Fruit fly (Drosophila melanogaster) whole organism, embryonic: ENCODE results near the gene gNacalpha.

Experiments
- B-H2 ChIP-seq: fragments of 200-800 bp; sonication (Bioruptor generic); optimal IDR thresholded peaks from 2 replicates; lab custom pipeline; 2018; ENCODE audit warnings: missing biosample characterization, mild to moderate bottlenecking, missing genetic modification characterization
- Bgb ChIP-seq: fragments of 200-800 bp; sonication (Bioruptor generic); IDR thresholded peaks from 2 replicates; pipeline ENCODE4 v1.3.6; 2022; ENCODE audit warnings: missing biosample characterization, missing genetic modification characterization; ENCODE audit not compliant: partially characterized antibody
- CG11398 ChIP-seq: fragments of 200-800 bp; sonication (Bioruptor generic); optimal IDR thresholded peaks from 2 replicates; lab custom pipeline; 2016; ENCODE audit warnings: missing biosample characterization, missing genetic modification characterization
- CG11504 ChIP-seq: fragments of 200-800 bp; sonication (Bioruptor generic); optimal IDR thresholded peaks from 3 replicates; lab custom pipeline; 2019; ENCODE audit warnings: missing biosample characterization, mild to moderate bottlenecking, missing genetic modification characterization, moderate library complexity
- CG12769 ChIP-seq: fragments of 200-800 bp; sonication (Bioruptor generic); optimal IDR thresholded peaks from 2 replicates; lab custom pipeline; 2019; ENCODE audit warnings: missing biosample characterization, mild to moderate bottlenecking, missing genetic modification characterization, moderate library complexity
- CG13624 ChIP-seq: fragments of 200-800 bp; sonication (Bioruptor generic); optimal IDR thresholded peaks from 2 replicates; lab custom pipeline; 2016; ENCODE audit warnings: missing biosample characterization, missing genetic modification characterization
- CG13775 ChIP-seq: fragments of 200-800 bp; sonication (Bioruptor generic); optimal IDR thresholded peaks from 3 replicates; lab custom pipeline; 2017; ENCODE audit warnings: missing biosample characterization, mild to moderate bottlenecking, missing genetic modification characterization
- CG14860 ChIP-seq: fragments of 200-800 bp; sonication (Bioruptor generic); IDR thresholded peaks from 3 replicates; pipeline ENCODE4 v1.3.6; 2022; ENCODE audit warnings: missing biosample characterization, missing genetic modification characterization; ENCODE audit not compliant: partially characterized antibody
- CG1529 ChIP-seq: fragments of 200-800 bp; sonication (Bioruptor generic); optimal IDR thresholded peaks from 3 replicates; lab custom pipeline; 2018; ENCODE audit warnings: missing biosample characterization, missing genetic modification characterization
- CG17385 ChIP-seq: fragments of 200-800 bp; sonication (Bioruptor generic); optimal IDR thresholded peaks from 3 replicates; lab custom pipeline; 2018; ENCODE audit warnings: missing biosample characterization, mild to moderate bottlenecking, missing genetic modification characterization
- CG17612 ChIP-seq: fragments of 200-800 bp; sonication (Bioruptor generic); IDR thresholded peaks from 2 replicates; pipeline ENCODE4 v1.3.6; 2022; ENCODE audit warnings: missing biosample characterization, missing genetic modification characterization
- CG18619 ChIP-seq: fragments of 200-800 bp; sonication (Bioruptor generic); optimal IDR thresholded peaks from 3 replicates; lab custom pipeline; 2017; ENCODE audit warnings: missing biosample characterization, mild to moderate bottlenecking, missing genetic modification characterization
- CG2199 ChIP-seq: fragments of 200-800 bp; sonication (Bioruptor generic); IDR thresholded peaks from 3 replicates; pipeline ENCODE4 v1.3.6; 2022; ENCODE audit warnings: missing biosample characterization, missing genetic modification characterization
- CG2889 ChIP-seq: fragments of 200-800 bp; sonication (Bioruptor generic); IDR thresholded peaks from 3 replicates; pipeline ENCODE4 v1.3.6; 2022; ENCODE audit warnings: missing biosample characterization, missing genetic modification characterization
- CG31224 ChIP-seq: fragments of 200-800 bp; sonication (Bioruptor generic); IDR thresholded peaks from 2 replicates; pipeline ENCODE4 v1.3.6; 2022; ENCODE audit warnings: missing biosample characterization, missing genetic modification characterization
- CG34422 ChIP-seq: fragments of 200-800 bp; sonication (Bioruptor generic); IDR thresholded peaks from 3 replicates; pipeline ENCODE4 v1.3.6; 2022; ENCODE audit warnings: missing biosample characterization, missing genetic modification characterization
- CG4360 ChIP-seq: fragments of 200-800 bp; sonication (Bioruptor generic); IDR thresholded peaks from 2 replicates; pipeline ENCODE4 v1.3.6; 2022; ENCODE audit warnings: missing biosample characterization, missing genetic modification characterization
- CG7786 ChIP-seq: fragments of 200-800 bp; sonication (Bioruptor generic); optimal IDR thresholded peaks from 2 replicates; lab custom pipeline; 2016; ENCODE audit warnings: missing biosample characterization, missing genetic modification characterization
- CG8290 ChIP-seq, 3 experiments: fragments of 200-800 bp; sonication (Bioruptor generic); optimal IDR thresholded peaks; 2 replicates each; lab custom pipeline; 2016 to 2019; ENCODE audit warnings: missing biosample characterization in 3 of 3, missing genetic modification characterization in 3 of 3, mild to moderate bottlenecking in 2 of 3, moderate library complexity in 1 of 3
- CG9876 ChIP-seq: fragments of 200-800 bp; sonication (Bioruptor generic); optimal IDR thresholded peaks from 2 replicates; lab custom pipeline; 2016; ENCODE audit warnings: missing biosample characterization, missing genetic modification characterization
- D ChIP-seq, 2 experiments: fragments of 200-800 bp in 1 of 2; fragments of >200 bp in 1 of 2; sonication (Bioruptor generic) in 1 of 2; optimal IDR thresholded peaks; 2 replicates in 1 of 2; 3 replicates in 1 of 2; lab custom pipeline; 2017; ENCODE audit warnings: mild to moderate bottlenecking in 1 of 2, missing biosample characterization in 1 of 2, missing genetic modification characterization in 1 of 2, missing genetic modification reagents in 1 of 2
- Dad ChIP-seq: fragments of 200-800 bp; sonication (Bioruptor generic); optimal IDR thresholded peaks from 3 replicates; lab custom pipeline; 2016; ENCODE audit warnings: missing biosample characterization, missing genetic modification characterization
- Deaf1 ChIP-seq: fragments of 200-800 bp; optimal IDR thresholded peaks from 3 replicates; lab custom pipeline; 2019; ENCODE audit warnings: missing biosample characterization, mild to moderate bottlenecking, missing genetic modification characterization, moderate library complexity
- Ets65A ChIP-seq: fragments of 200-800 bp; sonication (Bioruptor generic); peaks from one replicate; lab custom pipeline; 2016; ENCODE audit warnings: missing biosample characterization, missing genetic modification characterization
- HLH3B ChIP-seq: fragments of 200-800 bp; sonication (Bioruptor generic); IDR thresholded peaks from 2 replicates; pipeline ENCODE4 v1.3.6; 2022; ENCODE audit warnings: missing biosample characterization, missing genetic modification characterization
- Hmr ChIP-seq: fragments of 200-800 bp; sonication (Bioruptor generic); optimal IDR thresholded peaks from 3 replicates; lab custom pipeline; 2017; ENCODE audit warnings: mild to moderate bottlenecking, missing biosample characterization, missing genetic modification reagents, missing genetic modification characterization
- Hr3 ChIP-seq: fragments of 200-800 bp; sonication (Bioruptor generic); optimal IDR thresholded peaks from 3 replicates; lab custom pipeline; 2016; ENCODE audit warnings: missing biosample characterization, missing genetic modification characterization
- MESR4 ChIP-seq: fragments of 200-800 bp; sonication (Bioruptor generic); optimal IDR thresholded peaks from 2 replicates; lab custom pipeline; 2018; ENCODE audit warnings: missing biosample characterization, mild to moderate bottlenecking, missing genetic modification characterization, moderate library complexity
- Med ChIP-seq: fragments of 200-800 bp; sonication (Bioruptor generic); peaks from one replicate; lab custom pipeline; 2016; ENCODE audit warnings: missing biosample characterization, missing genetic modification characterization, mild to moderate bottlenecking, inconsistent platforms, moderate library complexity
- Meics ChIP-seq: fragments of 200-800 bp; sonication (Bioruptor generic); optimal IDR thresholded peaks from 2 replicates; lab custom pipeline; 2017; ENCODE audit warnings: missing biosample characterization, mild to moderate bottlenecking, missing genetic modification characterization
- NC2α ChIP-seq: fragments of 200-800 bp; sonication (Bioruptor generic); optimal IDR thresholded peaks from 2 replicates; lab custom pipeline; 2016; ENCODE audit warnings: missing biosample characterization, missing genetic modification characterization
- NK7.1 ChIP-seq: fragments of 200-800 bp; sonication (Bioruptor generic); optimal IDR thresholded peaks from 3 replicates; lab custom pipeline; 2016; ENCODE audit warnings: missing biosample characterization, missing genetic modification characterization
- Vsx1 ChIP-seq: fragments of 200-800 bp; sonication (Bioruptor generic); optimal IDR thresholded peaks from 2 replicates; lab custom pipeline; 2017; ENCODE audit warnings: missing biosample characterization, mild to moderate bottlenecking, missing genetic modification characterization, missing genetic modification reagents
- amos ChIP-seq: fragments of 200-800 bp; sonication (Bioruptor generic); IDR thresholded peaks from 2 replicates; pipeline ENCODE4 v1.3.6; 2022; ENCODE audit warnings: missing biosample characterization, missing genetic modification characterization; ENCODE audit not compliant: partially characterized antibody
- crol ChIP-seq: fragments of 200-800 bp; sonication (Bioruptor generic); IDR thresholded peaks from 2 replicates; pipeline ENCODE4 v1.3.6; 2022; ENCODE audit warnings: missing biosample characterization, missing genetic modification characterization
- gcm ChIP-seq: fragments of 200-800 bp; sonication (Bioruptor generic); optimal IDR thresholded peaks from 2 replicates; lab custom pipeline; 2019; ENCODE audit warnings: missing biosample characterization, mild to moderate bottlenecking, missing genetic modification characterization, moderate library complexity
- grau ChIP-seq: fragments of 200-800 bp; optimal IDR thresholded peaks from 3 replicates; lab custom pipeline; 2019; ENCODE audit warnings: missing biosample characterization, mild to moderate bottlenecking, missing genetic modification characterization, moderate library complexity
- grn ChIP-seq: fragments of 200-800 bp; sonication (Bioruptor generic); optimal IDR thresholded peaks from 3 replicates; lab custom pipeline; 2017; ENCODE audit warnings: missing biosample characterization, missing genetic modification characterization
- jumu ChIP-seq: fragments of 200-800 bp; sonication (Bioruptor generic); optimal IDR thresholded peaks from 3 replicates; lab custom pipeline; 2016; ENCODE audit warnings: missing biosample characterization, missing genetic modification characterization
- pan ChIP-seq, 4 experiments: fragments of >200 bp in 3 of 4; fragments of 200-800 bp in 1 of 4; sonication (Bioruptor generic) in 1 of 4; optimal IDR thresholded peaks in 3 of 4; IDR thresholded peaks in 1 of 4; 2 replicates each; pipeline versions ENCODE4 v1.3.6 to Lab custom; 2017 to 2022; ENCODE audit warnings: missing biosample characterization in 2 of 4, missing genetic modification characterization in 2 of 4, mixed read lengths in 1 of 4
- repo ChIP-seq: fragments of 200-800 bp; sonication (Bioruptor generic); optimal IDR thresholded peaks from 2 replicates; lab custom pipeline; 2016; ENCODE audit warnings: missing biosample characterization, missing genetic modification characterization
- rib ChIP-seq: fragments of 200-800 bp; sonication (Bioruptor generic); IDR thresholded peaks from 2 replicates; pipeline ENCODE4 v1.3.6; 2022; ENCODE audit warnings: missing biosample characterization, missing genetic modification characterization
- sens ChIP-seq: fragments of 200-800 bp; sonication (Bioruptor generic); peaks from one replicate; lab custom pipeline; 2016; ENCODE audit warnings: missing biosample characterization, missing genetic modification characterization
- so ChIP-seq: fragments of 200-800 bp; sonication (Bioruptor generic); IDR thresholded peaks from 3 replicates; pipeline ENCODE4 v1.3.6; 2022; ENCODE audit warnings: missing biosample characterization, missing genetic modification characterization
- sqz ChIP-seq: fragments of 200-800 bp; sonication (Bioruptor generic); optimal IDR thresholded peaks from 3 replicates; lab custom pipeline; 2018; ENCODE audit warnings: missing biosample characterization, mild to moderate bottlenecking, missing genetic modification characterization

Gene gNacalpha

DNA sequence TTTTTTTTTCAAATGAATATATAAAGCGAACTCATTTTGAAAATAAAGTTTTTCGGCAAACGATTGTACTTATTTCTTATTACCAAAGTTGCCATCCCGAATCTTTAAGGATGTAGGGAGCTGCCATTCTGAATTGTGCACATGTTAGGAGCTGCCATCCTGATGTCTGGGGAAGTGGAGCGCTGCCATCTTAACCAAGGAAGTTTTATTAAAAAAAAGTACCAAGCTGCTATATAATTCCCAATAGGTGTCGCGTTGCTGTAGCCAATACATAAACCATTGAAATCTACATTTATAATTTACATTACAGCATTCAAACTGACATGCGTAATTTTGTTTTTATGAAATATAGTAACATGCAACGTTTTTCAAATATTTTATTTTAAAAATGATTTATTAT is 30.5 kb upstream of the gNacalpha start (continued):
- TF ChIP-seq CG11504 (tag; lab: Kevin White, UChicago), result peak; percentile 2
- TF ChIP-seq repo (GFP tag; lab: Kevin White, UChicago), result no peak
- peak; percentile 58 for TF ChIP-seq amos
- TF ChIP-seq rib (GFP tag; lab: Robert Waterston, UW), result no peak
- TF ChIP-seq, all 482 proteins: peak for 47

DNA sequence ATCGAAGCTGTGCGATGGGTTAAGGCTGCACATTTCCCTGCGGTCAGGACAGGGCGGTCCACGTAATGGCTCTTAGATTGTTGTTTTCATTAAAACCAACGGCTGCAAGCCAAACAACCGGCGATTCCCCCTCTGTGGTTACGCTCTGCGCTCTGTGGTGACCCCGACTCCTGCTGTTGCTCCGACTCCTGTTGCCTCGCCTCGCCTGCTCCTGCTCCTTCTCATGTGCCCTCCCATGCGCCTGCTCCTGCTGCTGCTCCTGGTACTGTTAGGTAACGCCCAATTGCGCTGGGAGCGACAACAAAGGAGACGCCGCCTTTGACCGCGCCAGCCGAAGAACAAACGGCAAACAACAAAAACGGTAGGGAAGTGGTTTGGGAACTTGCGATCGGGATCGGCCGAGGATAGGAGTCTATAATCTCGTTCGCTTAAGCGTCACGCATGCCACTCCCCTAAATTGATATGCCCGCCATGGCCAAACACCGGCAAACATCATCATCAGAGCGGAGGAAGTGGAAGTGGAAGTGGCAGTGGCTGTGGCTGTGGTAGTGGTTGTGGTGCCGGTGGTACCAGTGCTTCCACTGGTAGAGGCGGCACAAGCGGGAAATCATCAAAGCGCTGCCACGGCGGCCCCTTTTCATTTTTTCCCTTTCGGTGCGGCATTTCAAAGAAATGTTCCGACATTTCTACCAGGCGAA is 29.8 kb upstream of the gNacalpha start:
- TF ChIP-seq CG31224 (GFP tag; lab: Robert Waterston, UW) (peak; percentile 69), NC2α (GFP tag; lab: Kevin White, UChicago) (no peak), Med (GFP tag; lab: Kevin White, UChicago) (peak; percentile 71), Dad (GFP tag; lab: Kevin White, UChicago) (no peak), sens (GFP tag; lab: Kevin White, UChicago) (peak; percentile 58), CG17385 (GFP tag; lab: Kevin White, UChicago) (no peak), HLH3B (GFP tag; lab: Robert Waterston, UW) (0 out of 2 replicates have a peak, but pooled peaks have one; percentile 25), rib (GFP tag; lab: Robert Waterston, UW) (no peak), Ets65A (GFP tag; lab: Kevin White, UChicago) (peak; percentile 35), jumu (GFP tag; lab: Kevin White, UChicago) (peak; percentile 11), CG1529 (GFP tag; lab: Kevin White, UChicago) (no peak), pan (optimal IDR thresholded peaks at IDR 0.05; lab: Kevin White, UChicago) (peak in 1 of 2 experiments; percentile 44), pan (GFP tag; optimal IDR thresholded peaks at IDR 0.05 in 1 of 2, IDR thresholded peaks at IDR 0.05 in 1 of 2) (peak in 1 of 2 experiments; percentile 80), CG11398 (GFP tag; lab: Kevin White, UChicago) (no peak), CG34422 (GFP tag; lab: Robert Waterston, UW) (peak; percentile 34; the same call in 1 of the 3 replicates), Hr3 (GFP tag; lab: Kevin White, UChicago) (no peak), CG4360 (GFP tag; lab: Robert Waterston, UW) (0 out of 2 replicates have a peak, but pooled peaks have one; percentile 17), crol (GFP tag; lab: Robert Waterston, UW) (peak; percentile 33; the same call in 1 of the 2 replicates)

DNA sequence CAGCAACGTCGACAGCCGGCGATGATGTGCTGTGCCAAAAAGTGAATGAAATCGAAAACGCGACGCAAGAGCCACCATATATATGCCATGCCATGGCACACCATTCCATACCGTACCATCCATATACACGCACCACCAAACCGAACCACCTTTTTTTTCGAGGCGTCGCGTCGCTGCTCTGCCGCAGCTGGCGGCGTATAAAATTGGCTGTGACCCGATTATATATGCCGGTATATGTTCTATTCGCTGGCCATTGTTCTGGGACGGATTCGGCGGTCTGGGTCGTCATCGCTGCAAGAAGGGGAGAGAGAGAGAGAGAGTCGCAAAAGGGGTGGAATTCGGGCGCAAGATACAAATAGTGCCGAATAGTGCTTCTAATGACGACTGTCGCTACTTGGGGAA is 29.2 kb upstream of the gNacalpha start:
- TF ChIP-seq MESR4 (GFP tag; lab: Kevin White, UChicago), result no peak
- TF ChIP-seq B-H2 (GFP tag; lab: Kevin White, UChicago), result no peak
- TF ChIP-seq CG14860 (GFP tag; lab: Robert Waterston, UW), result no peak
- no peak for TF ChIP-seq NK7.1 (GFP tag; lab: Kevin White, UChicago)
- peak; percentile 19 for TF ChIP-seq Hmr
- TF ChIP-seq sqz (GFP tag; lab: Kevin White, UChicago), result peak; percentile 95
- no peak for TF ChIP-seq CG17612 (GFP tag; lab: Robert Waterston, UW)
- TF ChIP-seq crol (GFP tag; lab: Robert Waterston, UW), result 0 out of 2 replicates have a peak, but pooled peaks have one; percentile 22
- TF ChIP-seq so (GFP tag; lab: Robert Waterston, UW), result peak; percentile 86; the same call in 2 of the 3 replicates
- peak; percentile 14 for TF ChIP-seq CG8290 (GFP tag; optimal IDR thresholded peaks at IDR 0.05; lab: Kevin White, UChicago)
- TF ChIP-seq CG8290 (tag; optimal IDR thresholded peaks at IDR 0.05; lab: Kevin White, UChicago), result no peak
- 0 out of 2 replicates have a peak, but pooled peaks have one; percentile 11 for TF ChIP-seq Bgb
- TF ChIP-seq CG9876 (GFP tag; lab: Kevin White, UChicago), result no peak
- TF ChIP-seq grau (tag; lab: Kevin White, UChicago), result no peak
- peak; percentile 60; the same call in 2 of the 3 replicates for TF ChIP-seq CG2199
- peak; percentile 71 for TF ChIP-seq Deaf1 (tag; lab: Kevin White, UChicago)
- no peak for TF ChIP-seq CG13624
- TF ChIP-seq CG12769 (tag; lab: Kevin White, UChicago), result peak; percentile 91
- TF ChIP-seq Vsx1 (GFP tag; lab: Kevin White, UChicago), result peak; percentile 19
- no peak for TF ChIP-seq D (optimal IDR thresholded peaks at IDR 0.05; lab: Kevin White, UChicago)
- TF ChIP-seq D (GFP tag; optimal IDR thresholded peaks at IDR 0.05; lab: Kevin White, UChicago), result peak; percentile 5
- TF ChIP-seq CG13775 (GFP tag; lab: Kevin White, UChicago), result no peak
- no peak for TF ChIP-seq grn (GFP tag; lab: Kevin White, UChicago)
- TF ChIP-seq CG18619 (GFP tag; lab: Kevin White, UChicago), result no peak
- TF ChIP-seq CG7786, result no peak
- peak; percentile 79 for TF ChIP-seq gcm (GFP tag; lab: Kevin White, UChicago)
- TF ChIP-seq CG2889 (GFP tag; lab: Robert Waterston, UW), result no peak
- TF ChIP-seq Meics (GFP tag; lab: Kevin White, UChicago), result peak; percentile 93
